Worm (Caenorhabditis elegans): ENCODE measurements around the gene tsp-14.

tsp-14 gene

ce11 chrX:4899623-4900022, 22.9 kb upstream of the tsp-14 start (continued):
- no peak for TF ChIP-seq php-3 (GFP tag; IDR thresholded peaks at IDR 0.05)
- TF ChIP-seq duxl-1 (tag; optimal IDR thresholded peaks at IDR 0.05; ENCODE audit: poor library complexity): no peak
- TF ChIP-seq ceh-28 (tag; optimal IDR thresholded peaks at IDR 0.05): no peak
- TF ChIP-seq lin-13 (GFP tag; optimal IDR thresholded peaks at IDR 0.05): no peak
- TF ChIP-seq pha-4 (GFP tag; IDR thresholded peaks at IDR 0.05): peak; percentile 75; the same call in 1 of the 2 replicates
- no peak for TF ChIP-seq pha-4 (tag; optimal IDR thresholded peaks at IDR 0.05)
- no peak for TF ChIP-seq cey-2 (tag; optimal IDR thresholded peaks at IDR 0.05; ENCODE audit: borderline replicate concordance, insufficient read depth)
- TF ChIP-seq nhr-25 (tag; optimal IDR thresholded peaks at IDR 0.05; ENCODE audit: borderline replicate concordance, insufficient read depth): no peak
- TF ChIP-seq dpl-1 (GFP tag; optimal IDR thresholded peaks at IDR 0.05): no peak
- TF ChIP-seq ceh-62 (tag; optimal IDR thresholded peaks at IDR 0.05): no peak
- no peak for TF ChIP-seq rbr-2 (tag; optimal IDR thresholded peaks at IDR 0.05)
- TF ChIP-seq hif-1 (tag; optimal IDR thresholded peaks at IDR 0.05): peak in 1 of 2 experiments; percentile 76
- no peak for TF ChIP-seq ceh-20 (GFP tag; IDR thresholded peaks at IDR 0.05)
- no peak for TF ChIP-seq T26A8.4 (GFP tag; IDR thresholded peaks at IDR 0.05)

- peak; percentile 14 for TF ChIP-seq aha-1 (tag)
- no peak for TF ChIP-seq ceh-20 (GFP tag; IDR thresholded peaks at IDR 0.05)
- TF ChIP-seq pha-4 (GFP tag; IDR thresholded peaks at IDR 0.05): no peak
- no peak for TF ChIP-seq pha-4 (tag; optimal IDR thresholded peaks at IDR 0.05)
- no peak for TF ChIP-seq Y48G9A.11 (GFP tag; IDR thresholded peaks at IDR 0.05)
- TF ChIP-seq hlh-11 (tag; optimal IDR thresholded peaks at IDR 0.05): peak; percentile 18
- TF ChIP-seq lsy-2 (tag; optimal IDR thresholded peaks at IDR 0.05): no peak
- TF ChIP-seq set-16 (GFP tag; IDR thresholded peaks at IDR 0.05): no peak
- TF ChIP-seq dve-1 (tag; optimal IDR thresholded peaks at IDR 0.05; ENCODE audit: insufficient read depth): no peak
- TF ChIP-seq daf-16 (GFP tag; optimal IDR thresholded peaks at IDR 0.05): peak in 1 of 2 experiments; percentile 86
- TF ChIP-seq daf-16 (tag; optimal IDR thresholded peaks at IDR 0.05): no peak
These were observed 18.5 kb upstream of the tsp-14 start for ce11 chrX:4895223-4895622.

- TF ChIP-seq nhr-28 (tag; optimal IDR thresholded peaks at IDR 0.05) (peak; percentile 19), nhr-25 (tag; optimal IDR thresholded peaks at IDR 0.05; ENCODE audit: borderline replicate concordance, insufficient read depth) (peak; percentile 54), set-16 (GFP tag; IDR thresholded peaks at IDR 0.05) (no peak), daf-12 (tag; optimal IDR thresholded peaks at IDR 0.05) (no peak), php-3 (GFP tag; IDR thresholded peaks at IDR 0.05) (peak; percentile 56; the same call in 1 of the 2 replicates), snpc-1.2 (GFP tag; IDR thresholded peaks at IDR 0.05) (no peak), unc-62 (GFP tag; optimal IDR thresholded peaks at IDR 0.05 in 1 of 2) (peak in 1 of 2 experiments; percentile 73), unc-62 (tag; optimal IDR thresholded peaks at IDR 0.05) (no peak), fkh-10 (GFP tag; optimal IDR thresholded peaks at IDR 0.05) (no peak), dve-1 (tag; optimal IDR thresholded peaks at IDR 0.05; ENCODE audit: insufficient read depth) (peak; percentile 15), fos-1 (tag; optimal IDR thresholded peaks at IDR 0.05) (no peak), pqm-1 (tag; optimal IDR thresholded peaks at IDR 0.05) (peak; percentile 7), spr-3 (GFP tag; optimal IDR thresholded peaks at IDR 0.05) (no peak)
These were observed 16.9 kb upstream of the tsp-14 start, which contains the start of gene T07F12.1 for ce11 chrX:4893623-4894105. Gene T07F12.1 (plus strand): TSS chrX:4894055.

- TF ChIP-seq lsy-2 (tag; optimal IDR thresholded peaks at IDR 0.05): peak in 1 of 2 experiments; percentile 10
- no peak for TF ChIP-seq ceh-82 (tag; optimal IDR thresholded peaks at IDR 0.05)
- no peak for TF ChIP-seq fos-1 (tag; optimal IDR thresholded peaks at IDR 0.05)
- TF ChIP-seq pha-4 (GFP tag; IDR thresholded peaks at IDR 0.05): no peak
- no peak for TF ChIP-seq pha-4 (tag; optimal IDR thresholded peaks at IDR 0.05)
- peak; percentile 49 for TF ChIP-seq mxl-3 (GFP tag; optimal IDR thresholded peaks at IDR 0.05)
- TF ChIP-seq tag-97 (GFP tag; IDR thresholded peaks at IDR 0.05): no peak
- TF ChIP-seq mxl-2 (GFP tag; conservative IDR thresholded peaks at IDR 0.05): no peak
- TF ChIP-seq daf-8 (GFP tag; IDR thresholded peaks at IDR 0.05): no peak
- no peak for TF ChIP-seq Y5F2A.4 (GFP tag; optimal IDR thresholded peaks at IDR 0.05)
- TF ChIP-seq daf-19 (GFP tag; conservative IDR thresholded peaks at IDR 0.05): no peak
- no peak for TF ChIP-seq jun-1 (tag; optimal IDR thresholded peaks at IDR 0.05)
- no peak for TF ChIP-seq ama-1 (optimal IDR thresholded peaks at IDR 0.05)
- TF ChIP-seq mdl-1 (tag; optimal IDR thresholded peaks at IDR 0.05): peak in 1 of 2 experiments; percentile 10
- no peak for TF ChIP-seq daf-16 (GFP tag; optimal IDR thresholded peaks at IDR 0.05)
- no peak for TF ChIP-seq daf-16 (tag; optimal IDR thresholded peaks at IDR 0.05)
- no peak for TF ChIP-seq F10B5.3 (tag; optimal IDR thresholded peaks at IDR 0.05)
- no peak for TF ChIP-seq ces-1 (GFP tag; optimal IDR thresholded peaks at IDR 0.05)
- no peak for TF ChIP-seq nhr-41 (GFP tag; IDR thresholded peaks at IDR 0.05)
- no peak for TF ChIP-seq attf-4 (tag; optimal IDR thresholded peaks at IDR 0.05)
- TF ChIP-seq ctbp-1 (GFP tag; IDR thresholded peaks at IDR 0.05): no peak
These were observed 13.4 kb upstream of the tsp-14 start, which contains the start of gene T07F12.2 for ce11 chrX:4890159-4890558. Gene T07F12.2 (plus strand): TSS chrX:4890245.
